Worm (Caenorhabditis elegans): ENCODE measurements around the gene T07H3.7.
A peak's percentile ranks its signal among the peaks of the same experiment; 100 is the strongest.

T07H3.7 gene

DNA sequence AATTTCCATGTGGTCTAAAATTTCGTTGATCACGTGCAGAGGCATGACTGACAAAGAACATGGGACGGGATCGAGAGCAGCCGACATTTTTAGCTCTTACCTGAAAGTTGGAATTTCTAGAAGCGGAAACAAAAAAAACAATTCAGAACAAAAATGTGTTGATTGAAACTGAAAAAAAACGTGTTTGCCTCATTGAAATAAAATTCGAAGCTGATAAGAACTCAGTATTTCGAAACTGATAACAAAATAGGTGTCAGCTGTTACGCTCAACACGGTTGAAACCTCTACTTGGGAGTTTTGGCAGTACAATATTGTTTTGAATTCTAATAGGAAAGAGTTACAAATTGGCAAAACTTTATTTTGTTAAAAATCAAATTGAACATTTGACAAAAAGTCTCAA, 19.2 kb upstream of the T07H3.7 start:
- TF ChIP-seq pqm-1 (tag; optimal IDR thresholded peaks at IDR 0.05): peak; percentile 14
- no peak for TF ChIP-seq zag-1 (tag; optimal IDR thresholded peaks at IDR 0.05)
- no peak for TF ChIP-seq nhr-25 (tag; optimal IDR thresholded peaks at IDR 0.05)
- TF ChIP-seq elt-3 (tag; optimal IDR thresholded peaks at IDR 0.05): no peak
- TF ChIP-seq ceh-9 (tag; optimal IDR thresholded peaks at IDR 0.05): no peak
- no peak for TF ChIP-seq nhr-28 (tag; optimal IDR thresholded peaks at IDR 0.05)
- no peak for TF ChIP-seq nhr-43 (tag; optimal IDR thresholded peaks at IDR 0.05; ENCODE audit: poor library complexity, severe bottlenecking)
- no peak for TF ChIP-seq nhr-11 (tag; optimal IDR thresholded peaks at IDR 0.05)
- peak; percentile 88 for TF ChIP-seq elt-2 (tag; optimal IDR thresholded peaks at IDR 0.05)
- TF ChIP-seq fkh-10 (GFP tag; optimal IDR thresholded peaks at IDR 0.05): no peak
- peak; percentile 34 for TF ChIP-seq pha-4 (tag; optimal IDR thresholded peaks at IDR 0.05)
- no peak for TF ChIP-seq mdl-1 (tag; optimal IDR thresholded peaks at IDR 0.05)
- no peak for TF ChIP-seq ztf-4 (tag; optimal IDR thresholded peaks at IDR 0.05)
- TF ChIP-seq jun-1 (tag; optimal IDR thresholded peaks at IDR 0.05): peak; percentile 6
- no peak for TF ChIP-seq lsy-12 (tag; optimal IDR thresholded peaks at IDR 0.05)
- TF ChIP-seq R02D3.7 (tag; optimal IDR thresholded peaks at IDR 0.05): no peak

DNA sequence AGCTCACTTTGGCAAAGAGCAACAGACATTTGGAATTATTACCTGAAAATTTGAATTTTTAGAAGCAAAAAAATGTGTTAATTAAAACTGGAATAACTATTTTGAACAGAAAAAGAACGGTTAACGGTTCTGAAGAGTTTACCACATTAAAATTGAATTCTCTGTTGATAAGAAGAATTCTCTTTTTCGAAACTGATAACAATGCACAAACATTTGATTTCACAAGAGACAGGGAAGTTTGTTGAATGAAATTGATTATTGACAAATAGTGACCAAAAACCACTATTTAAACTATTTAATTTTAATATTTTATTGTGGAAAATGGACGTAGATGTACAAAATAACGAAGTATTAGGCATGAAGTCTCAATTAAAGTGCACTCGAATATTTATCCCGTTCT, 17.8 kb upstream of the T07H3.7 start:
- TF ChIP-seq elt-2 (tag; optimal IDR thresholded peaks at IDR 0.05) (peak; percentile 82), unc-62 (GFP tag; optimal IDR thresholded peaks at IDR 0.05) (no peak), pha-4 (tag; optimal IDR thresholded peaks at IDR 0.05) (peak; percentile 67), ama-1 (optimal IDR thresholded peaks at IDR 0.05) (no peak), egl-5 (tag; optimal IDR thresholded peaks at IDR 0.05) (no peak), lin-39 (tag; optimal IDR thresholded peaks at IDR 0.05) (no peak), ztf-11 (tag; optimal IDR thresholded peaks at IDR 0.05) (no peak), R02D3.7 (tag; optimal IDR thresholded peaks at IDR 0.05) (no peak), nhr-76 (tag; optimal IDR thresholded peaks at IDR 0.05) (no peak), elt-1 (tag; optimal IDR thresholded peaks at IDR 0.05) (no peak), pqm-1 (tag; optimal IDR thresholded peaks at IDR 0.05) (peak; percentile 19), jun-1 (tag; optimal IDR thresholded peaks at IDR 0.05) (no peak), fos-1 (tag; optimal IDR thresholded peaks at IDR 0.05) (no peak), ceh-9 (tag; optimal IDR thresholded peaks at IDR 0.05) (no peak), nfya-1 (tag; optimal IDR thresholded peaks at IDR 0.05; ENCODE audit: insufficient read depth) (no peak), nhr-67 (tag; optimal IDR thresholded peaks at IDR 0.05) (no peak), ZK546.5 (tag; optimal IDR thresholded peaks at IDR 0.05) (no peak), skn-1 (tag; optimal IDR thresholded peaks at IDR 0.05) (no peak), eor-1 (tag; optimal IDR thresholded peaks at IDR 0.05) (no peak), lsy-12 (tag; optimal IDR thresholded peaks at IDR 0.05) (no peak), nhr-28 (tag; optimal IDR thresholded peaks at IDR 0.05) (no peak)

DNA sequence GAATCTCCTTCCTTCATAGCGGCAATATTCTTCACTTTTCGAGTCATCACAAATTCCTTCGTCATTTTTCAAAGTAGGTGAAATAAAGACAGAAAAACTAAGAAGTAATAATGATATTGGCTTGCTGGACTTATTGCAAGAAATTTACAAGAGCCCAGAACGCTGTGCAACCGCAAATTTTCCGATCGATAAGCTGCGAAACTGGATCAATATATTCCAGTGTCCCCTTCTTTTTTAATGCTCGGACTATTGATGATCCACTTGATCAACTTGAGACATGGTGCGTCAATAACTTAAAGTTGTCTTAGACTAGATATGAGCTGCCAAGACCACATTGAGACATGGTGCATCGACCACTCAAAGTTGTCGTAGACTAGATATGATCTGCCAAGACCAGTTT, 16.3 kb upstream of the T07H3.7 start, which contains the start of gene bath-33:
TSS of gene bath-33 (minus strand) at position 101 of the 400 bp plus-strand sequence.
- no peak for TF ChIP-seq elt-3 (tag; optimal IDR thresholded peaks at IDR 0.05)
- TF ChIP-seq nhr-237 (tag; optimal IDR thresholded peaks at IDR 0.05): no peak
- TF ChIP-seq fos-1 (tag; optimal IDR thresholded peaks at IDR 0.05): no peak
- TF ChIP-seq mdl-1 (tag; optimal IDR thresholded peaks at IDR 0.05): no peak
- TF ChIP-seq lin-15B (tag; optimal IDR thresholded peaks at IDR 0.05): no peak
- TF ChIP-seq ceh-9 (tag; optimal IDR thresholded peaks at IDR 0.05): no peak
- TF ChIP-seq eor-1 (tag; optimal IDR thresholded peaks at IDR 0.05): no peak
- no peak for TF ChIP-seq ceh-16 (tag; optimal IDR thresholded peaks at IDR 0.05)
- TF ChIP-seq daf-12 (tag; optimal IDR thresholded peaks at IDR 0.05): no peak
- TF ChIP-seq aly-2 (tag; optimal IDR thresholded peaks at IDR 0.05): no peak
- no peak for TF ChIP-seq ZK546.5 (tag; optimal IDR thresholded peaks at IDR 0.05)
- TF ChIP-seq fkh-10 (GFP tag; optimal IDR thresholded peaks at IDR 0.05): no peak

- TF ChIP-seq elt-1 (tag; optimal IDR thresholded peaks at IDR 0.05): no peak
Observed at ce11 chrII:1605010-1605409, 15.3 kb upstream of the T07H3.7 start.

ce11 chrII:1603049-1603448, 13.3 kb upstream of the T07H3.7 start:
- no peak for TF ChIP-seq ceh-82 (tag; optimal IDR thresholded peaks at IDR 0.05)
- no peak for TF ChIP-seq ceh-28 (tag; optimal IDR thresholded peaks at IDR 0.05)
- TF ChIP-seq nhr-25 (tag; optimal IDR thresholded peaks at IDR 0.05): no peak
- TF ChIP-seq sea-2 (GFP tag; optimal IDR thresholded peaks at IDR 0.05): no peak
- TF ChIP-seq nhr-43 (tag; optimal IDR thresholded peaks at IDR 0.05; ENCODE audit: poor library complexity, severe bottlenecking): no peak
- no peak for TF ChIP-seq nhr-67 (tag; optimal IDR thresholded peaks at IDR 0.05)
- no peak for TF ChIP-seq nhr-23 (tag; optimal IDR thresholded peaks at IDR 0.05)
- no peak for TF ChIP-seq eor-1 (tag; optimal IDR thresholded peaks at IDR 0.05)
- TF ChIP-seq ztf-11 (tag; optimal IDR thresholded peaks at IDR 0.05): no peak
- TF ChIP-seq pqm-1 (tag; optimal IDR thresholded peaks at IDR 0.05): no peak
- TF ChIP-seq pha-4 (tag; optimal IDR thresholded peaks at IDR 0.05): no peak
- TF ChIP-seq zag-1 (tag; optimal IDR thresholded peaks at IDR 0.05): no peak
- no peak for TF ChIP-seq jun-1 (tag; optimal IDR thresholded peaks at IDR 0.05)
- TF ChIP-seq ama-1 (optimal IDR thresholded peaks at IDR 0.05): no peak
- no peak for TF ChIP-seq aly-2 (tag; optimal IDR thresholded peaks at IDR 0.05)
- no peak for TF ChIP-seq ztf-4 (tag; optimal IDR thresholded peaks at IDR 0.05)
- no peak for TF ChIP-seq nhr-11 (tag; optimal IDR thresholded peaks at IDR 0.05)
- TF ChIP-seq lin-39 (tag; optimal IDR thresholded peaks at IDR 0.05): no peak

All from whole organism, L3 larva.